Fruit fly (Drosophila melanogaster) whole organism, embryonic: ENCODE data around the gene CG6126.

Experiments
- Atf-2 ChIP-seq: fragments of 200-800 bp; sonication (Bioruptor generic); optimal IDR thresholded peaks from 2 replicates; lab custom pipeline; 2016; ENCODE audit warnings: missing biosample characterization, missing genetic modification characterization
- Bdp1 ChIP-seq: fragments of 200-800 bp; sonication (Bioruptor generic); optimal IDR thresholded peaks from 3 replicates; lab custom pipeline; 2016; ENCODE audit warnings: missing biosample characterization, missing genetic modification characterization
- CG10147 ChIP-seq: fragments of 200-800 bp; sonication (Bioruptor generic); optimal IDR thresholded peaks from 2 replicates; lab custom pipeline; 2019; ENCODE audit warnings: missing biosample characterization, mild to moderate bottlenecking, missing genetic modification characterization, moderate library complexity
- CG10543 ChIP-seq: fragments of 200-800 bp; sonication (Bioruptor generic); optimal IDR thresholded peaks from 3 replicates; lab custom pipeline; 2017; ENCODE audit warnings: missing biosample characterization, mild to moderate bottlenecking, missing genetic modification characterization, moderate library complexity
- CG11504 ChIP-seq: fragments of 200-800 bp; sonication (Bioruptor generic); optimal IDR thresholded peaks from 3 replicates; lab custom pipeline; 2019; ENCODE audit warnings: missing biosample characterization, mild to moderate bottlenecking, missing genetic modification characterization, moderate library complexity
- CG12391 ChIP-seq: fragments of 200-800 bp; sonication (Bioruptor generic); optimal IDR thresholded peaks from 3 replicates; lab custom pipeline; 2018; ENCODE audit warnings: missing biosample characterization, mild to moderate bottlenecking, missing genetic modification characterization, moderate library complexity
- CG17829 ChIP-seq: fragments of 200-800 bp; optimal IDR thresholded peaks from 2 replicates; lab custom pipeline; 2019; ENCODE audit warnings: missing biosample characterization, mild to moderate bottlenecking, missing genetic modification characterization, moderate library complexity
- CG1792 ChIP-seq: fragments of 200-800 bp; sonication (Bioruptor generic); optimal IDR thresholded peaks from 2 replicates; lab custom pipeline; 2016; ENCODE audit warnings: missing biosample characterization, missing genetic modification characterization
- CG18619 ChIP-seq: fragments of 200-800 bp; sonication (Bioruptor generic); optimal IDR thresholded peaks from 3 replicates; lab custom pipeline; 2017; ENCODE audit warnings: missing biosample characterization, mild to moderate bottlenecking, missing genetic modification characterization
- CG31224 ChIP-seq: fragments of 200-800 bp; sonication (Bioruptor generic); IDR thresholded peaks from 2 replicates; pipeline ENCODE4 v1.3.6; 2022; ENCODE audit warnings: missing biosample characterization, missing genetic modification characterization
- CG31365 ChIP-seq: fragments of 200-800 bp; sonication (Bioruptor generic); optimal IDR thresholded peaks from 2 replicates; lab custom pipeline; 2018; ENCODE audit warnings: missing biosample characterization, mild to moderate bottlenecking, missing genetic modification characterization
- CG3163 ChIP-seq: fragments of 200-800 bp; sonication (Bioruptor generic); optimal IDR thresholded peaks from 3 replicates; lab custom pipeline; 2016; ENCODE audit warnings: missing biosample characterization, missing genetic modification characterization
- CG33557 ChIP-seq: fragments of 200-800 bp; sonication (Bioruptor generic); optimal IDR thresholded peaks from 2 replicates; lab custom pipeline; 2019; ENCODE audit warnings: missing biosample characterization, mild to moderate bottlenecking, missing genetic modification characterization, moderate library complexity
- CG3995 ChIP-seq: fragments of 200-800 bp; sonication (Bioruptor generic); optimal IDR thresholded peaks from 3 replicates; lab custom pipeline; 2016; ENCODE audit warnings: missing biosample characterization, missing genetic modification characterization
- CG42726 ChIP-seq: fragments of 200-800 bp; sonication (Bioruptor generic); IDR thresholded peaks from 2 replicates; pipeline ENCODE4 v1.3.6; 2022; ENCODE audit warnings: missing biosample characterization, missing genetic modification characterization; ENCODE audit not compliant: partially characterized antibody
- CG6683 ChIP-seq: fragments of 200-800 bp; sonication (Bioruptor generic); optimal IDR thresholded peaks from 2 replicates; lab custom pipeline; 2017; ENCODE audit warnings: missing biosample characterization, mild to moderate bottlenecking, missing genetic modification characterization, missing genetic modification reagents
- CG7928 ChIP-seq: fragments of 200-800 bp; sonication (Bioruptor generic); optimal IDR thresholded peaks from 2 replicates; lab custom pipeline; 2017; ENCODE audit warnings: missing biosample characterization, mild to moderate bottlenecking, missing genetic modification characterization
- CG9817 ChIP-seq: fragments of 200-800 bp; sonication (Bioruptor generic); optimal IDR thresholded peaks from 2 replicates; lab custom pipeline; 2018; ENCODE audit warnings: missing biosample characterization, mild to moderate bottlenecking, missing genetic modification characterization, moderate library complexity
- Camta ChIP-seq: fragments of 200-800 bp; sonication (Bioruptor generic); optimal IDR thresholded peaks from 2 replicates; lab custom pipeline; 2016; ENCODE audit warnings: missing biosample characterization, missing genetic modification characterization
- CoRest ChIP-seq: fragments of 200-800 bp; sonication (Bioruptor generic); optimal IDR thresholded peaks from 3 replicates; lab custom pipeline; 2018; ENCODE audit warnings: missing biosample characterization, mild to moderate bottlenecking, missing genetic modification characterization, moderate library complexity
- D19B ChIP-seq: fragments of 200-800 bp; sonication (Bioruptor generic); optimal IDR thresholded peaks from 2 replicates; lab custom pipeline; 2017; ENCODE audit warnings: missing biosample characterization, mild to moderate bottlenecking, missing genetic modification characterization
- Dad ChIP-seq: fragments of 200-800 bp; sonication (Bioruptor generic); optimal IDR thresholded peaks from 3 replicates; lab custom pipeline; 2016; ENCODE audit warnings: missing biosample characterization, missing genetic modification characterization
- Dek ChIP-seq: fragments of 200-800 bp; sonication (Bioruptor generic); optimal IDR thresholded peaks from 3 replicates; lab custom pipeline; 2019; ENCODE audit warnings: missing biosample characterization, mild to moderate bottlenecking, missing genetic modification characterization, moderate library complexity
- Fer1 ChIP-seq: fragments of 200-800 bp; sonication (Bioruptor generic); optimal IDR thresholded peaks from 2 replicates; lab custom pipeline; 2017; ENCODE audit warnings: missing biosample characterization, mild to moderate bottlenecking, missing genetic modification characterization
- Gug ChIP-seq: fragments of 200-800 bp; sonication (Bioruptor generic); IDR thresholded peaks from 4 replicates; pipeline ENCODE4 v1.3.6; 2022; ENCODE audit warnings: missing biosample characterization, missing genetic modification characterization
- HHEX ChIP-seq: fragments of 200-800 bp; sonication (Bioruptor generic); optimal IDR thresholded peaks from 3 replicates; lab custom pipeline; 2017; ENCODE audit warnings: missing biosample characterization, mild to moderate bottlenecking, missing genetic modification characterization, missing genetic modification reagents
- HLH54F ChIP-seq: fragments of 200-800 bp; sonication (Bioruptor generic); optimal IDR thresholded peaks from 3 replicates; lab custom pipeline; 2016; ENCODE audit warnings: missing biosample characterization, missing genetic modification characterization
- Hr78 ChIP-seq, 2 experiments: fragments of 200-800 bp in 1 of 2; fragments of >200 bp in 1 of 2; sonication (Bioruptor generic) in 1 of 2; optimal IDR thresholded peaks; 2 replicates each; lab custom pipeline; 2017 to 2019; ENCODE audit warnings: missing biosample characterization in 2 of 2, missing genetic modification characterization in 2 of 2, mild to moderate bottlenecking in 1 of 2, moderate library complexity in 1 of 2
- Lhr ChIP-seq: fragments of 200-800 bp; sonication (Bioruptor generic); optimal IDR thresholded peaks from 3 replicates; lab custom pipeline; 2017; ENCODE audit warnings: mild to moderate bottlenecking, missing biosample characterization, missing genetic modification reagents, missing genetic modification characterization
- Mrtf ChIP-seq: fragments of 200-800 bp; sonication (Bioruptor generic); IDR thresholded peaks from 3 replicates; pipeline ENCODE4 v1.3.6; 2022; ENCODE audit warnings: missing biosample characterization, missing genetic modification characterization
- NC2β ChIP-seq: fragments of 200-800 bp; sonication (Bioruptor generic); optimal IDR thresholded peaks from 2 replicates; lab custom pipeline; 2016; ENCODE audit warnings: missing biosample characterization, missing genetic modification characterization
- Oli ChIP-seq: fragments of 200-800 bp; sonication (Bioruptor generic); optimal IDR thresholded peaks from 2 replicates; lab custom pipeline; 2018; ENCODE audit warnings: missing biosample characterization, mild to moderate bottlenecking, missing genetic modification characterization, moderate library complexity
- Rfx ChIP-seq: fragments of 200-800 bp; sonication (Bioruptor generic); IDR thresholded peaks from 2 replicates; pipeline ENCODE4 v1.3.6; 2022; ENCODE audit warnings: missing biosample characterization, missing genetic modification characterization
- Trl ChIP-seq, 3 experiments: fragments of >200 bp in 2 of 3; fragments of 200-800 bp in 1 of 3; sonication (Bioruptor generic) in 1 of 3; optimal IDR thresholded peaks; 2 replicates in 1 of 3; 3 replicates in 2 of 3; lab custom pipeline; 2016 to 2017; ENCODE audit warnings: missing biosample characterization in 1 of 3, missing genetic modification characterization in 1 of 3
- ap ChIP-seq: fragments of 200-800 bp; sonication (Bioruptor generic); IDR thresholded peaks from 2 replicates; pipeline ENCODE4 v1.3.6; 2022; ENCODE audit warnings: missing biosample characterization, missing genetic modification characterization
- chif ChIP-seq, 2 experiments: fragments of 200-800 bp; sonication (Bioruptor generic); optimal IDR thresholded peaks; 3 replicates each; lab custom pipeline; 2016; ENCODE audit warnings: missing biosample characterization in 2 of 2, missing genetic modification characterization in 2 of 2
- dmrt99B ChIP-seq: fragments of 200-800 bp; sonication (Bioruptor generic); optimal IDR thresholded peaks from 2 replicates; lab custom pipeline; 2018; ENCODE audit warnings: missing biosample characterization, mild to moderate bottlenecking, missing genetic modification characterization, moderate library complexity
- en ChIP-seq: fragments of 200-800 bp; sonication (Bioruptor generic); optimal IDR thresholded peaks from 2 replicates; lab custom pipeline; 2016; ENCODE audit warnings: missing biosample characterization, missing genetic modification characterization
- grau ChIP-seq: fragments of 200-800 bp; optimal IDR thresholded peaks from 3 replicates; lab custom pipeline; 2019; ENCODE audit warnings: missing biosample characterization, mild to moderate bottlenecking, missing genetic modification characterization, moderate library complexity
- h ChIP-seq: fragments of >200 bp; optimal IDR thresholded peaks from 2 replicates; lab custom pipeline; 2017
- her ChIP-seq: fragments of 200-800 bp; sonication (Bioruptor generic); optimal IDR thresholded peaks from 2 replicates; lab custom pipeline; 2016; ENCODE audit warnings: missing biosample characterization, missing genetic modification characterization
- insv ChIP-seq, 2 experiments: fragments of 200-800 bp; sonication (Bioruptor generic); optimal IDR thresholded peaks; 3 replicates each; lab custom pipeline; 2016 to 2018; ENCODE audit warnings: missing biosample characterization in 2 of 2, missing genetic modification characterization in 2 of 2
- lbe ChIP-seq: fragments of 200-800 bp; sonication (Bioruptor generic); optimal IDR thresholded peaks from 2 replicates; lab custom pipeline; 2016; ENCODE audit warnings: missing biosample characterization, mild to moderate bottlenecking, missing genetic modification characterization
- mirr ChIP-seq: fragments of 200-800 bp; sonication (Bioruptor generic); optimal IDR thresholded peaks from 3 replicates; lab custom pipeline; 2018; ENCODE audit warnings: missing biosample characterization, mild to moderate bottlenecking, missing genetic modification characterization
- pros ChIP-seq: fragments of 200-800 bp; sonication (Bioruptor generic); optimal IDR thresholded peaks from 3 replicates; lab custom pipeline; 2019; ENCODE audit warnings: missing biosample characterization, mild to moderate bottlenecking, missing genetic modification characterization, moderate library complexity
- sens ChIP-seq: fragments of 200-800 bp; sonication (Bioruptor generic); peaks from one replicate; lab custom pipeline; 2016; ENCODE audit warnings: missing biosample characterization, missing genetic modification characterization
- slou ChIP-seq: fragments of 200-800 bp; sonication (Bioruptor generic); optimal IDR thresholded peaks from 3 replicates; lab custom pipeline; 2016; ENCODE audit warnings: missing biosample characterization, missing genetic modification characterization
- stwl ChIP-seq: fragments of 200-800 bp; sonication (Bioruptor generic); optimal IDR thresholded peaks from 3 replicates; lab custom pipeline; 2018; ENCODE audit warnings: missing biosample characterization, mild to moderate bottlenecking, missing genetic modification characterization, moderate library complexity
- tgo ChIP-seq: fragments of 200-800 bp; sonication (Bioruptor generic); IDR thresholded peaks from 3 replicates; pipeline ENCODE4 v1.3.6; 2022; ENCODE audit warnings: missing biosample characterization, missing genetic modification characterization
- vnd ChIP-seq: fragments of 200-800 bp; sonication (Bioruptor generic); IDR thresholded peaks from 3 replicates; pipeline ENCODE4 v1.3.6; 2022; ENCODE audit warnings: missing biosample characterization, missing genetic modification characterization; ENCODE audit not compliant: partially characterized antibody
- vvl ChIP-seq: fragments of 200-800 bp; sonication (Bioruptor generic); IDR thresholded peaks from 2 replicates; pipeline ENCODE4 v1.3.6; 2022; ENCODE audit warnings: missing biosample characterization, missing genetic modification characterization

CG6126 gene

DNA sequence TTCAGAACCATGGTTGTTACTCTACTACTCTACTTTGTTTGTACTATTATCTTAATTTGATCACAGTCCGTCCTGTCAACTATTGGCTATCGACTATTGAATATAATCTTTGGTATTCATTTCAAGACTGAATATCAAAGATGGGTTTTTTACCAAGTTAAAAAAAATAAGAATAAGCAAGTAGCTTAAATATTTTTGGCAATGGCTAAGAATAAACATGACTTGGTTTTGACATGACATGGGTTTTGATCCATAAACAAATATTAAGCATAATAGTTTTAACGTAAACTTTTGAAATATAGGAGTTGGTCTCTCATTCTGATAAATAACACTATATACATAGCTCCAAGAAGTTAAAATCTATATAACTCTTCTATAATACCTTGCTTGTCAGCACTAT lies 38.9 kb upstream of the CG6126 start (continued):
- TF ChIP-seq CoRest (tag; lab: Kevin White, UChicago) (peak; percentile 60), CG3163 (GFP tag; lab: Kevin White, UChicago) (no peak), stwl (tag; lab: Kevin White, UChicago) (no peak), Gug (GFP tag; lab: Robert Waterston, UW) (no peak), Rfx (GFP tag; lab: Robert Waterston, UW) (no peak), CG3995 (GFP tag; lab: Kevin White, UChicago) (no peak), Atf-2 (no peak), mirr (GFP tag; lab: Kevin White, UChicago) (no peak), ap (GFP tag; lab: Robert Waterston, UW) (no peak), CG17829 (tag; lab: Kevin White, UChicago) (no peak), CG31224 (GFP tag; lab: Robert Waterston, UW) (no peak), Mrtf (GFP tag; lab: Robert Waterston, UW) (no peak), CG18619 (GFP tag; lab: Kevin White, UChicago) (peak; percentile 55), chif (GFP tag; optimal IDR thresholded peaks at IDR 0.05; lab: Kevin White, UChicago) (no peak), slou (GFP tag; lab: Kevin White, UChicago) (peak; percentile 16), Oli (tag; lab: Kevin White, UChicago) (peak; percentile 55), NC2β (GFP tag; lab: Kevin White, UChicago) (no peak), CG11504 (tag; lab: Kevin White, UChicago) (peak; percentile 41), Bdp1 (no peak), CG31365 (tag; lab: Kevin White, UChicago) (no peak), en (GFP tag; lab: Kevin White, UChicago) (no peak), h (no peak), sens (GFP tag; lab: Kevin White, UChicago) (peak; percentile 60), Hr78 (GFP tag; optimal IDR thresholded peaks at IDR 0.05; lab: Kevin White, UChicago) (no peak), CG9817 (tag; lab: Kevin White, UChicago) (no peak), Fer1 (GFP tag; lab: Kevin White, UChicago) (no peak), HLH54F (GFP tag; lab: Kevin White, UChicago) (no peak), CG10147 (GFP tag; lab: Kevin White, UChicago) (no peak), grau (tag; lab: Kevin White, UChicago) (no peak), her (no peak), Dad (GFP tag; lab: Kevin White, UChicago) (no peak), D19B (GFP tag; lab: Kevin White, UChicago) (peak; percentile 26), pros (no peak), dmrt99B (tag; lab: Kevin White, UChicago) (peak; percentile 3), Camta (GFP tag; lab: Kevin White, UChicago) (no peak), CG7928 (GFP tag; lab: Kevin White, UChicago) (no peak), lbe (no peak), Dek (no peak), Trl (optimal IDR thresholded peaks at IDR 0.05; lab: Kevin White, UChicago) (no peak), Trl (GFP tag; optimal IDR thresholded peaks at IDR 0.05; lab: Kevin White, UChicago) (no peak), CG42726 (GFP tag; lab: Robert Waterston, UW) (no peak), CG33557 (no peak), CG12391 (tag; lab: Kevin White, UChicago) (peak; percentile 18), CG1792 (GFP tag; lab: Kevin White, UChicago) (no peak), Lhr (GFP tag; lab: Kevin White, UChicago) (peak; percentile 12), HHEX (GFP tag; lab: Kevin White, UChicago) (no peak), insv (GFP tag; optimal IDR thresholded peaks at IDR 0.05; lab: Kevin White, UChicago) (no peak), CG6683 (GFP tag; lab: Kevin White, UChicago) (no peak), CG10543 (GFP tag; lab: Kevin White, UChicago) (no peak), vvl (GFP tag; lab: Robert Waterston, UW) (no peak), tgo (GFP tag; lab: Robert Waterston, UW) (no peak), vnd (no peak)
